Fruit fly (Drosophila melanogaster): ENCODE data around the gene CG14605.

Gene CG14605

DNA sequence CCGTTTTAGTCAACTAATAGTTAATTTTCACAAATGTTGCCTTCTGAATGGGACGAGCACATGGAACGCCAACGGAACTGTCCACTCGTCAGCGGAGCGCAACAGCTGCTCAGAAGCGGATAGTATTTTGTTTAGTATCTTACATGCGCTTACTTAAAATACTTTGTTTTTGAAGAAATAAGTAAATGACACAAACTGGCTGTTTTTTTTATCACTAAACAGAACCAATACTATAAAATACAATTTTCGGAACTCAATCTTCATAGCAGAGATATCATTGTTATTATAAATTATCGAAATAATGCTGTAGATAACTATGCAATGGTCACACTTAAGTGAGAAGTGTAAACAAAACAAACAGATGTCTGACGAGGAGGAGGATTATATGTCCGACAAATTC, 27.4 kb upstream of the CG14605 start, which contains the start of the genes Noc3 and CG10053 (continued):
- TF ChIP-seq Dp (GFP tag; optimal IDR thresholded peaks at IDR 0.05) (peak; percentile 10), Dref (GFP tag; IDR thresholded peaks at IDR 0.05) (0 out of 2 replicates have a peak, but pooled peaks have one; percentile 23), Max (GFP tag; optimal IDR thresholded peaks at IDR 0.05) (peak; percentile 84), CoRest (tag; optimal IDR thresholded peaks at IDR 0.05) (no peak), sug (tag; optimal IDR thresholded peaks at IDR 0.05) (no peak), jumu (GFP tag; optimal IDR thresholded peaks at IDR 0.05) (no peak), D19A (tag; optimal IDR thresholded peaks at IDR 0.05) (no peak), sr (GFP tag; IDR thresholded peaks at IDR 0.05) (no peak), CG15696 (tag; optimal IDR thresholded peaks at IDR 0.05) (no peak), CG7357 (GFP tag; IDR thresholded peaks at IDR 0.05) (no peak), insv (GFP tag; optimal IDR thresholded peaks at IDR 0.05) (no peak), bbx (GFP tag; IDR thresholded peaks at IDR 0.05; ENCODE audit: partially characterized antibody) (no peak), CG5245 (GFP tag; optimal IDR thresholded peaks at IDR 0.05) (no peak), ewg (GFP tag; optimal IDR thresholded peaks at IDR 0.05) (no peak), CG4360 (GFP tag; IDR thresholded peaks at IDR 0.05) (no peak), CG10959 (GFP tag; IDR thresholded peaks at IDR 0.05) (no peak), sqz (GFP tag; optimal IDR thresholded peaks at IDR 0.05) (no peak), mld (GFP tag; IDR thresholded peaks at IDR 0.05; ENCODE audit: partially characterized antibody) (no peak), CG17385 (GFP tag; optimal IDR thresholded peaks at IDR 0.05) (no peak), CG18619 (GFP tag; optimal IDR thresholded peaks at IDR 0.05) (no peak), Asciz (GFP tag; optimal IDR thresholded peaks at IDR 0.05) (no peak), lbe (GFP tag; optimal IDR thresholded peaks at IDR 0.05) (no peak), Mad (GFP tag; optimal IDR thresholded peaks at IDR 0.05) (no peak), Taf1 (GFP tag; IDR thresholded peaks at IDR 0.05) (no peak), ERR (GFP tag; optimal IDR thresholded peaks at IDR 0.05) (no peak), bcd (GFP tag; optimal IDR thresholded peaks at IDR 0.05) (no peak), Xbp1 (GFP tag; optimal IDR thresholded peaks at IDR 0.05) (no peak), CG18262 (tag; optimal IDR thresholded peaks at IDR 0.05) (no peak), CG13287 (GFP tag; IDR thresholded peaks at IDR 0.05; ENCODE audit: partially characterized antibody) (peak; percentile 54; the same call in 1 of the 2 replicates), dm (GFP tag; optimal IDR thresholded peaks at IDR 0.05) (peak; percentile 96), ase (GFP tag; IDR thresholded peaks at IDR 0.05) (no peak), Dll (GFP tag; IDR thresholded peaks at IDR 0.05; ENCODE audit: partially characterized antibody) (0 out of 4 replicates have a peak, but pooled peaks have one; percentile 38), da (GFP tag; optimal IDR thresholded peaks at IDR 0.05) (no peak), CG10267 (tag; optimal IDR thresholded peaks at IDR 0.05) (no peak), CG2199 (GFP tag; IDR thresholded peaks at IDR 0.05) (no peak), CG43689 (GFP tag; IDR thresholded peaks at IDR 0.05) (no peak), her (GFP tag; optimal IDR thresholded peaks at IDR 0.05) (no peak), scrt (GFP tag; optimal IDR thresholded peaks at IDR 0.05) (no peak), CG9876 (GFP tag; optimal IDR thresholded peaks at IDR 0.05) (no peak), CG18599 (GFP tag; optimal IDR thresholded peaks at IDR 0.05) (no peak), sens (GFP tag) (peak; percentile 48), unc-4 (GFP tag; IDR thresholded peaks at IDR 0.05; ENCODE audit: partially characterized antibody) (no peak), trem (tag; optimal IDR thresholded peaks at IDR 0.05) (peak; percentile 99), NfI (GFP tag; optimal IDR thresholded peaks at IDR 0.05) (no peak), exex (tag; optimal IDR thresholded peaks at IDR 0.05) (no peak), CG13296 (GFP tag; optimal IDR thresholded peaks at IDR 0.05) (no peak), Bgb (GFP tag; IDR thresholded peaks at IDR 0.05; ENCODE audit: partially characterized antibody) (no peak), Atf6 (GFP tag; IDR thresholded peaks at IDR 0.05) (no peak), ato (GFP tag; IDR thresholded peaks at IDR 0.05; ENCODE audit: partially characterized antibody) (no peak), repo (GFP tag; optimal IDR thresholded peaks at IDR 0.05) (no peak), CG10462 (GFP tag; optimal IDR thresholded peaks at IDR 0.05) (no peak)

All from whole organism, embryonic.